Fruit fly (Drosophila melanogaster): ENCODE data around the gene Tom70.

DNA sequence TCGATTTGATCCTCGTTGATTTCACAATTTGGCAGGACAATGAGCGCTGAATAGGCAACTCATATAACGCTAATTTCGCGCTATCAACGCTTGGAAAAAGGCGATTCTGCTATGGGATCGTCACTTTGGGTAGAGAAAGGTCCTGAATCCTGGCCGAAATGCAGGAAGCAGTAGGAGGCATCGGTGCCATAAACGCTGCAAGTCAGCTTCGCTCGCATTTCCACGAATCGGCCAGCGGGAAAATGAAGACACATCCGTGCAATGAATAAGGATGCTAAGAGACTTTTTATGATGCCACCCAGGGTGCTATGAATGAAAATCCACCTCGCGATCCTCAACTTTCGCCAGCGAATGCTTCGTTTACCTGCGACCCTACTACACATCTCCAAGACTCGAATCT, 49.1 kb upstream of the Tom70 start:
- TF ChIP-seq pan (optimal IDR thresholded peaks at IDR 0.05) (no peak), psq (optimal IDR thresholded peaks at IDR 0.05) (no peak)
